Fruit fly (Drosophila melanogaster) whole organism, embryonic: ENCODE measurements around the gene CG34117.
A peak's percentile ranks its signal among the peaks of the same experiment; 100 is the strongest.

Experiments
- CG10979 ChIP-seq: fragments of 200-800 bp; sonication (Bioruptor generic); optimal IDR thresholded peaks from 2 replicates; lab custom pipeline; 2018; ENCODE audit warnings: missing biosample characterization, mild to moderate bottlenecking, missing genetic modification characterization, moderate library complexity
- CG11504 ChIP-seq: fragments of 200-800 bp; sonication (Bioruptor generic); optimal IDR thresholded peaks from 3 replicates; lab custom pipeline; 2019; ENCODE audit warnings: missing biosample characterization, mild to moderate bottlenecking, missing genetic modification characterization, moderate library complexity
- CG13123 ChIP-seq: fragments of 200-800 bp; sonication (Bioruptor generic); optimal IDR thresholded peaks from 2 replicates; lab custom pipeline; 2016; ENCODE audit warnings: missing biosample characterization, missing genetic modification characterization
- CG1529 ChIP-seq: fragments of 200-800 bp; sonication (Bioruptor generic); optimal IDR thresholded peaks from 3 replicates; lab custom pipeline; 2018; ENCODE audit warnings: missing biosample characterization, missing genetic modification characterization
- CG17328 ChIP-seq: fragments of 200-800 bp; sonication (Bioruptor generic); IDR thresholded peaks from 2 replicates; pipeline ENCODE4 v1.3.6; 2022; ENCODE audit warnings: missing biosample characterization, missing genetic modification characterization
- CG18476 ChIP-seq: fragments of 200-800 bp; sonication (Bioruptor generic); optimal IDR thresholded peaks from 2 replicates; lab custom pipeline; 2016; ENCODE audit warnings: missing biosample characterization, mild to moderate bottlenecking, missing genetic modification characterization
- CG2202 ChIP-seq: fragments of 200-800 bp; sonication (Bioruptor generic); optimal IDR thresholded peaks from 2 replicates; lab custom pipeline; 2018; ENCODE audit warnings: missing biosample characterization, mild to moderate bottlenecking, missing genetic modification characterization
- CG2712 ChIP-seq: fragments of 200-800 bp; optimal IDR thresholded peaks from 3 replicates; lab custom pipeline; 2019; ENCODE audit warnings: missing biosample characterization, mild to moderate bottlenecking, missing genetic modification characterization, moderate library complexity
- CG3163 ChIP-seq: fragments of 200-800 bp; sonication (Bioruptor generic); optimal IDR thresholded peaks from 3 replicates; lab custom pipeline; 2016; ENCODE audit warnings: missing biosample characterization, missing genetic modification characterization
- CG33213 ChIP-seq: fragments of 200-800 bp; sonication (Bioruptor generic); optimal IDR thresholded peaks from 3 replicates; lab custom pipeline; 2016; ENCODE audit warnings: missing biosample characterization, missing genetic modification characterization
- CG4328 ChIP-seq: fragments of 200-800 bp; sonication (Bioruptor generic); optimal IDR thresholded peaks from 3 replicates; lab custom pipeline; 2017; ENCODE audit warnings: missing biosample characterization, missing genetic modification reagents, missing genetic modification characterization
- CG4424 ChIP-seq: fragments of 200-800 bp; sonication (Bioruptor generic); optimal IDR thresholded peaks from 3 replicates; lab custom pipeline; 2016; ENCODE audit warnings: missing biosample characterization, missing genetic modification characterization
- CG4854 ChIP-seq: fragments of 200-800 bp; sonication (Bioruptor generic); optimal IDR thresholded peaks from 2 replicates; lab custom pipeline; 2016; ENCODE audit warnings: missing biosample characterization, missing genetic modification characterization, inconsistent platforms
- CG6272 ChIP-seq: fragments of 200-800 bp; sonication (Bioruptor generic); IDR thresholded peaks from 2 replicates; pipeline ENCODE4 v1.3.6; 2022; ENCODE audit warnings: missing biosample characterization, missing genetic modification characterization
- CG8290 ChIP-seq, 3 experiments: fragments of 200-800 bp; sonication (Bioruptor generic); optimal IDR thresholded peaks; 2 replicates each; lab custom pipeline; 2016 to 2019; ENCODE audit warnings: missing biosample characterization in 3 of 3, missing genetic modification characterization in 3 of 3, mild to moderate bottlenecking in 2 of 3, moderate library complexity in 1 of 3
- CG9797 ChIP-seq: fragments of 200-800 bp; sonication (Bioruptor generic); optimal IDR thresholded peaks from 3 replicates; lab custom pipeline; 2018; ENCODE audit warnings: missing biosample characterization, mild to moderate bottlenecking, missing genetic modification characterization
- Camta ChIP-seq: fragments of 200-800 bp; sonication (Bioruptor generic); optimal IDR thresholded peaks from 2 replicates; lab custom pipeline; 2016; ENCODE audit warnings: missing biosample characterization, missing genetic modification characterization
- Dp ChIP-seq: fragments of 200-800 bp; sonication (Bioruptor generic); optimal IDR thresholded peaks from 2 replicates; lab custom pipeline; 2018; ENCODE audit warnings: missing biosample characterization, mild to moderate bottlenecking, missing genetic modification characterization, moderate library complexity
- Eip74EF ChIP-seq, 2 experiments: fragments of 200-800 bp in 1 of 2; fragments of >200 bp in 1 of 2; sonication (Bioruptor generic) in 1 of 2; optimal IDR thresholded peaks; 2 replicates each; lab custom pipeline; 2017 to 2019; ENCODE audit warnings: missing biosample characterization in 2 of 2, missing genetic modification characterization in 2 of 2, mild to moderate bottlenecking in 1 of 2, moderate library complexity in 1 of 2
- H2.0 ChIP-seq: fragments of 200-800 bp; sonication (Bioruptor generic); IDR thresholded peaks from 2 replicates; pipeline ENCODE4 v1.3.6; 2022; ENCODE audit warnings: missing biosample characterization, missing genetic modification characterization
- HLH3B ChIP-seq: fragments of 200-800 bp; sonication (Bioruptor generic); IDR thresholded peaks from 2 replicates; pipeline ENCODE4 v1.3.6; 2022; ENCODE audit warnings: missing biosample characterization, missing genetic modification characterization
- Hand ChIP-seq: fragments of 200-800 bp; sonication (Bioruptor generic); optimal IDR thresholded peaks from 2 replicates; lab custom pipeline; 2017; ENCODE audit warnings: mild to moderate bottlenecking, missing biosample characterization, missing genetic modification reagents, missing genetic modification characterization
- HmgZ ChIP-seq: fragments of 200-800 bp; sonication (Bioruptor generic); optimal IDR thresholded peaks from 2 replicates; lab custom pipeline; 2018; ENCODE audit warnings: missing biosample characterization, mild to moderate bottlenecking, missing genetic modification characterization
- Hmx ChIP-seq: fragments of 200-800 bp; sonication (Bioruptor generic); optimal IDR thresholded peaks from 2 replicates; lab custom pipeline; 2016; ENCODE audit warnings: missing biosample characterization, missing genetic modification characterization
- Jarid2 ChIP-seq: fragments of 200-800 bp; sonication (Bioruptor generic); optimal IDR thresholded peaks from 3 replicates; lab custom pipeline; 2017; ENCODE audit warnings: mild to moderate bottlenecking, missing biosample characterization, missing genetic modification reagents, missing genetic modification characterization
- MBD-R2 ChIP-seq: fragments of 200-800 bp; sonication (Bioruptor generic); IDR thresholded peaks from 2 replicates; pipeline ENCODE4 v1.3.6; 2022; ENCODE audit warnings: missing biosample characterization, missing genetic modification characterization
- NFAT ChIP-seq: fragments of 200-800 bp; sonication (Bioruptor generic); IDR thresholded peaks from 2 replicates; pipeline ENCODE4 v1.3.6; 2022; ENCODE audit warnings: missing biosample characterization, missing genetic modification characterization
- Pdp1 ChIP-seq, 2 experiments: fragments of 200-800 bp; sonication (Bioruptor generic); optimal IDR thresholded peaks; 3 replicates each; lab custom pipeline; 2016; ENCODE audit warnings: missing biosample characterization in 2 of 2, missing genetic modification characterization in 2 of 2, mild to moderate bottlenecking in 1 of 2, moderate library complexity in 1 of 2
- Sox102F ChIP-seq: fragments of 200-800 bp; sonication (Bioruptor generic); optimal IDR thresholded peaks from 2 replicates; lab custom pipeline; 2018; ENCODE audit warnings: missing biosample characterization, mild to moderate bottlenecking, missing genetic modification characterization, moderate library complexity
- Spps ChIP-seq: fragments of 200-800 bp; sonication (Bioruptor generic); optimal IDR thresholded peaks from 2 replicates; lab custom pipeline; 2018; ENCODE audit warnings: missing biosample characterization, mild to moderate bottlenecking, missing genetic modification characterization
- Stat92E ChIP-seq, 3 experiments: fragments of >200 bp in 2 of 3; fragments of 200-800 bp in 1 of 3; sonication (Bioruptor generic) in 1 of 3; optimal IDR thresholded peaks; 2 replicates each; lab custom pipeline; 2017 to 2019; ENCODE audit warnings: missing biosample characterization in 3 of 3, missing genetic modification characterization in 3 of 3, mild to moderate bottlenecking in 1 of 3, moderate library complexity in 1 of 3
- ap ChIP-seq: fragments of 200-800 bp; sonication (Bioruptor generic); IDR thresholded peaks from 2 replicates; pipeline ENCODE4 v1.3.6; 2022; ENCODE audit warnings: missing biosample characterization, missing genetic modification characterization
- az2 ChIP-seq: fragments of 200-800 bp; sonication (Bioruptor generic); optimal IDR thresholded peaks from 3 replicates; lab custom pipeline; 2016; ENCODE audit warnings: missing biosample characterization, missing genetic modification characterization
- bcd ChIP-seq: fragments of 200-800 bp; sonication (Bioruptor generic); optimal IDR thresholded peaks from 2 replicates; lab custom pipeline; 2017; ENCODE audit warnings: missing biosample characterization, mild to moderate bottlenecking, missing genetic modification characterization
- chm ChIP-seq: fragments of 200-800 bp; sonication (Bioruptor generic); IDR thresholded peaks from 2 replicates; pipeline ENCODE4 v1.3.6; 2022; ENCODE audit warnings: missing biosample characterization, missing genetic modification characterization
- chn ChIP-seq: fragments of 200-800 bp; sonication (Bioruptor generic); optimal IDR thresholded peaks from 2 replicates; lab custom pipeline; 2016; ENCODE audit warnings: missing biosample characterization, missing genetic modification characterization
- cwo ChIP-seq: fragments of 200-800 bp; sonication (Bioruptor generic); optimal IDR thresholded peaks from 3 replicates; lab custom pipeline; 2017; ENCODE audit warnings: missing biosample characterization, missing genetic modification characterization, mild to moderate bottlenecking, moderate library complexity, missing genetic modification reagents
- dan ChIP-seq: fragments of 200-800 bp; sonication (Bioruptor generic); IDR thresholded peaks from 2 replicates; pipeline ENCODE4 v1.3.6; 2022; ENCODE audit warnings: missing biosample characterization, missing genetic modification characterization
- esg ChIP-seq: fragments of 200-800 bp; sonication (Bioruptor generic); conservative IDR thresholded peaks from 2 replicates; pipeline ENCODE4 v1.3.6; 2022; ENCODE audit warnings: missing biosample characterization, missing genetic modification characterization
- fd96Cb ChIP-seq: fragments of 200-800 bp; sonication (Bioruptor generic); optimal IDR thresholded peaks from 2 replicates; lab custom pipeline; 2018; ENCODE audit warnings: missing biosample characterization, mild to moderate bottlenecking, missing genetic modification characterization, moderate library complexity
- gsb-n ChIP-seq: fragments of 200-800 bp; sonication (Bioruptor generic); optimal IDR thresholded peaks from 3 replicates; lab custom pipeline; 2018; ENCODE audit warnings: missing biosample characterization, mild to moderate bottlenecking, missing genetic modification characterization
- lov ChIP-seq, 2 experiments: fragments of 200-800 bp in 1 of 2; fragments of >200 bp in 1 of 2; sonication (Bioruptor generic) in 1 of 2; IDR thresholded peaks in 1 of 2; optimal IDR thresholded peaks in 1 of 2; 2 replicates in 1 of 2; 3 replicates in 1 of 2; pipeline versions ENCODE4 v1.3.6 to Lab custom; 2017 to 2022; ENCODE audit warnings: missing biosample characterization in 1 of 2, missing genetic modification characterization in 1 of 2
- pum ChIP-seq: fragments of 200-800 bp; sonication (Bioruptor generic); optimal IDR thresholded peaks from 2 replicates; lab custom pipeline; 2016; ENCODE audit warnings: missing biosample characterization, missing genetic modification characterization
- repo ChIP-seq: fragments of 200-800 bp; sonication (Bioruptor generic); optimal IDR thresholded peaks from 2 replicates; lab custom pipeline; 2016; ENCODE audit warnings: missing biosample characterization, missing genetic modification characterization
- slou ChIP-seq: fragments of 200-800 bp; sonication (Bioruptor generic); optimal IDR thresholded peaks from 3 replicates; lab custom pipeline; 2016; ENCODE audit warnings: missing biosample characterization, missing genetic modification characterization
- sr ChIP-seq: fragments of 200-800 bp; sonication (Bioruptor generic); IDR thresholded peaks from 3 replicates; pipeline ENCODE4 v1.3.6; 2022; ENCODE audit warnings: missing biosample characterization, missing genetic modification characterization
- vfl ChIP-seq: fragments of 200-800 bp; sonication (Bioruptor generic); optimal IDR thresholded peaks from 2 replicates; lab custom pipeline; 2016; ENCODE audit warnings: missing biosample characterization, missing genetic modification characterization
- wek ChIP-seq: fragments of 200-800 bp; sonication (Bioruptor generic); optimal IDR thresholded peaks from 3 replicates; lab custom pipeline; 2018; ENCODE audit warnings: missing biosample characterization, mild to moderate bottlenecking, missing genetic modification characterization, moderate library complexity

CG34117 gene

dm6 chr3R:9378644-9379411 is 21.0 kb downstream of the CG34117 start (continued):
- TF ChIP-seq Dp (GFP tag; lab: Kevin White, UChicago) = no peak
- no peak for TF ChIP-seq ap
- TF ChIP-seq Hmx (GFP tag; lab: Kevin White, UChicago) = no peak
- peak; percentile 47 for TF ChIP-seq Camta (GFP tag; lab: Kevin White, UChicago)
- peak; percentile 70 for TF ChIP-seq fd96Cb (tag; lab: Kevin White, UChicago)
- TF ChIP-seq CG4854 (GFP tag; lab: Kevin White, UChicago) = no peak
- peak; percentile 68 for TF ChIP-seq CG4424 (GFP tag; lab: Kevin White, UChicago)
- peak; percentile 26 for TF ChIP-seq pum
- TF ChIP-seq CG4328 (GFP tag; lab: Kevin White, UChicago) = peak; percentile 35
- no peak for TF ChIP-seq wek
- no peak for TF ChIP-seq CG3163 (GFP tag; lab: Kevin White, UChicago)
- peak; percentile 7 for TF ChIP-seq CG18476
- no peak for TF ChIP-seq CG9797
- 0 out of 2 replicates have a peak, but pooled peaks have one; percentile 7 for TF ChIP-seq CG6272 (GFP tag; lab: Robert Waterston, UW)
- TF ChIP-seq bcd (GFP tag; lab: Kevin White, UChicago) = peak; percentile 34
- peak; percentile 63 for TF ChIP-seq Spps
- no peak for TF ChIP-seq vfl (GFP tag; lab: Kevin White, UChicago)
- no peak for TF ChIP-seq dan (GFP tag; lab: Robert Waterston, UW)
- no peak for TF ChIP-seq lov (optimal IDR thresholded peaks at IDR 0.05; lab: Kevin White, UChicago)
- TF ChIP-seq lov (GFP tag; IDR thresholded peaks at IDR 0.05; lab: Robert Waterston, UW) = 0 out of 3 replicates have a peak, but pooled peaks have one; percentile 37
- no peak for TF ChIP-seq MBD-R2 (GFP tag; lab: Robert Waterston, UW)
- no peak for TF ChIP-seq sr (GFP tag; lab: Robert Waterston, UW)
- TF ChIP-seq slou (GFP tag; lab: Kevin White, UChicago) = no peak
- TF ChIP-seq CG13123 (GFP tag; lab: Kevin White, UChicago) = peak; percentile 37
- TF ChIP-seq Jarid2 (GFP tag; lab: Kevin White, UChicago) = peak; percentile 16
- peak; percentile 92 for TF ChIP-seq CG2712 (tag; lab: Kevin White, UChicago)
- peak; percentile 80 for TF ChIP-seq gsb-n (tag; lab: Kevin White, UChicago)
- no peak for TF ChIP-seq cwo (GFP tag; lab: Kevin White, UChicago)
- TF ChIP-seq HLH3B (GFP tag; lab: Robert Waterston, UW) = no peak
- TF ChIP-seq Hand = no peak
- peak; percentile 48; the same call in 1 of the 2 replicates for TF ChIP-seq chm (GFP tag; lab: Robert Waterston, UW)
- TF ChIP-seq HmgZ (tag; lab: Kevin White, UChicago) = no peak
- TF ChIP-seq Stat92E (GFP tag; optimal IDR thresholded peaks at IDR 0.05; lab: Kevin White, UChicago) = peak in 1 of 3 experiments; percentile 99
- peak; percentile 36 for TF ChIP-seq CG1529
- TF ChIP-seq chn (GFP tag; lab: Kevin White, UChicago) = peak; percentile 9
- TF ChIP-seq repo (GFP tag; lab: Kevin White, UChicago) = no peak
- peak; percentile 57 for TF ChIP-seq CG11504 (tag; lab: Kevin White, UChicago)
- TF ChIP-seq H2.0 (GFP tag; lab: Robert Waterston, UW) = no peak
- peak; percentile 15 for TF ChIP-seq CG33213 (GFP tag; lab: Kevin White, UChicago)
- TF ChIP-seq az2 (GFP tag; lab: Kevin White, UChicago) = peak; percentile 57
- peak; percentile 1 to 37 for TF ChIP-seq Pdp1 (GFP tag; optimal IDR thresholded peaks at IDR 0.05; lab: Kevin White, UChicago)
- no peak for TF ChIP-seq Sox102F (GFP tag; lab: Kevin White, UChicago)
- peak; percentile 79 for TF ChIP-seq CG2202 (tag; lab: Kevin White, UChicago)
- no peak for TF ChIP-seq NFAT (GFP tag; lab: Robert Waterston, UW)
- peak in 1 of 2 experiments; percentile 66 for TF ChIP-seq Eip74EF (GFP tag; optimal IDR thresholded peaks at IDR 0.05; lab: Kevin White, UChicago)
- TF ChIP-seq esg = no peak
- TF ChIP-seq CG8290 (GFP tag; optimal IDR thresholded peaks at IDR 0.05; lab: Kevin White, UChicago) = peak; percentile 31
- TF ChIP-seq CG8290 (tag; optimal IDR thresholded peaks at IDR 0.05; lab: Kevin White, UChicago) = peak in 1 of 2 experiments; percentile 37
- peak; percentile 50 for TF ChIP-seq CG17328 (GFP tag; lab: Robert Waterston, UW)
- peak; percentile 87 for TF ChIP-seq CG10979
